Worm (Caenorhabditis elegans): ENCODE measurements around the gene T21E8.5.

Gene T21E8.5

DNA sequence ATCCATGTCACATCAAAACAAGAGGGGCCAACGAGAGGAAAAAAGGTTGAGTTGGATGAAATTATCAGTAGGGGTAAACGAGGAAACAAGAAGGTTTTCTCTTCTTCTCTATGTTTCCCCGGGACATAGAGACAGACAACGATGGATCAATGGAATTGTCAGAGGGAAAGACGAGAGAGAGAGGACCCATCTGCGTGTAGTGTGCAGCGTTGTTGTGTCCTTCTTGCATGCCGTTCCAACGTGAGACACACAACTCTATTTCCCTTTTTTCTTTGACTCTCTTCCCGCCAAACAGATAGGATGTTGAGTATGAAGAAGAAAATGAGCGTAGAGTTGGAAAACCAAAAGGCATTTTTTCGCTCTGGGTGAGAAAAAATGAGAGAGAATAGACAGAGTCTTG lies 15.0 kb downstream of the T21E8.5 start (continued):
- TF ChIP-seq dpl-1 (GFP tag; optimal IDR thresholded peaks at IDR 0.05) (no peak), hmg-1.2 (GFP tag; IDR thresholded peaks at IDR 0.05) (peak; percentile 40; the same call in 1 of the 2 replicates), nhr-179 (tag; optimal IDR thresholded peaks at IDR 0.05) (no peak), ztf-3 (GFP tag; optimal IDR thresholded peaks at IDR 0.05) (no peak), madf-6 (GFP tag; IDR thresholded peaks at IDR 0.05) (no peak), ceh-58 (GFP tag; IDR thresholded peaks at IDR 0.05) (no peak), mcd-1 (GFP tag; IDR thresholded peaks at IDR 0.05) (no peak), die-1 (tag; optimal IDR thresholded peaks at IDR 0.05) (no peak), lin-40 (tag; optimal IDR thresholded peaks at IDR 0.05) (peak; percentile 46), ekl-4 (GFP tag; IDR thresholded peaks at IDR 0.05) (no peak), nfya-1 (tag; optimal IDR thresholded peaks at IDR 0.05; ENCODE audit: borderline replicate concordance, insufficient read depth) (no peak), tbp1 (GFP tag; optimal IDR thresholded peaks at IDR 0.05) (no peak), madf-10 (tag; optimal IDR thresholded peaks at IDR 0.05) (no peak), Y53F4B.3 (GFP tag; IDR thresholded peaks at IDR 0.05) (no peak), mxl-1 (tag; optimal IDR thresholded peaks at IDR 0.05) (no peak), xnd-1 (tag; optimal IDR thresholded peaks at IDR 0.05) (no peak), F39B2.1 (GFP tag; IDR thresholded peaks at IDR 0.05) (no peak)

DNA sequence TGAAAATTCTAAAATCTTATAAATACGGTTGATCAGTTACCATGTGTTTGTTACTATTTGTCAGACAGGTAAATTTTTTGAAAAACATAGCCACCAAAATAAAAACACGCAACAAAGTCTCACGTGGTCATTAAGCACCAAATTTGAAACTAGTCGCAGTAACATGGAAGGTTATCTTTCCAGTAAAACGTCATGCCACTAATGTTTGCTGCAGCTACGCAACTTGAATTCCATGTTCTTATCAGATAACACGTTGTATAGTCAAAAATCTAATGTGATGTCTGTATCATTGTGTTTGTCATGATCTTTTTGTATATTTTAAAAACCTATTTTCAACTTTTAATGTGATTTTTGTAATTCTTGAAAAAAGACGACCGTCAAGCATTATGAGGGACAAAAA lies 15.8 kb downstream of the T21E8.5 start:
- TF ChIP-seq F23B12.7 (tag; optimal IDR thresholded peaks at IDR 0.05; ENCODE audit: insufficient read depth) (no peak), ets-4 (GFP tag; optimal IDR thresholded peaks at IDR 0.05) (no peak), nhr-80 (tag; optimal IDR thresholded peaks at IDR 0.05) (peak; percentile 84), ZK185.1 (tag; optimal IDR thresholded peaks at IDR 0.05; ENCODE audit: poor library complexity, severe bottlenecking) (no peak)

DNA sequence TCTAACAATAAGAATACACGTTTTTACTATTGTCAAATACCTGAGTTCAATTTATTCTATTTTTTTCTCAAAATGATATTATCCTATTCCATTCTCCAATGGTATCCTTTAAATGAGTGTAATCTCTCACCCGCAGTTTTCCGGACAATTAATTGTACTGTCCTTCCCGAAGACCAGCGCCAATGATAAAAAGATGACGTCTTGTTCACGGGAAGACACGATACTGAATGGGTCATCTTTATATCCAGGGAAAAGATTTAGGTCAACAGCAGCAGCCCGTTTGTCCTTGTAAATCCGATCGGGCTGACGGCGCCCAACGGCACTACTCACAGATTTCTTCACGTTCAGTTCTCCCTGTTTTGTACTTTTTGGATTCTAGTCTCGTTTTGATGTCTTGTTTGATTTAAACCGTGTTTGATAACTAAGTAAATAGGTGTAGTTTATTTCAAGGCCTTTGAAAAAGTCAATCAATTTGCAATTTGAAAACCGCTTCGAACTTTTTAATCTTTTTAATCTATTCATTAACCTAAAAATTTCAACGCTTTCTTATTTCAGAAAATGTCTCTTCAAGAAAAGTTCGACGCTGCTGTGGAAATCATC lies 16.9 kb downstream of the T21E8.5 start, which contains the start of gene acbp-3:
TSS of gene acbp-3 (plus strand) at position 550 of the 600 bp plus-strand sequence.
- TF ChIP-seq F49E8.2 (tag; optimal IDR thresholded peaks at IDR 0.05; ENCODE audit: insufficient read depth) (no peak), nfya-2 (GFP tag; IDR thresholded peaks at IDR 0.05) (no peak), F57A8.1 (GFP tag; optimal IDR thresholded peaks at IDR 0.05) (no peak), K12H6.12 (tag; optimal IDR thresholded peaks at IDR 0.05) (no peak), cebp-2 (GFP tag; IDR thresholded peaks at IDR 0.05) (no peak), snpc-4 (GFP tag; optimal IDR thresholded peaks at IDR 0.05) (no peak), snpc-4 (tag; optimal IDR thresholded peaks at IDR 0.05) (no peak), egrh-3 (GFP tag; IDR thresholded peaks at IDR 0.05) (no peak), F52B5.7 (tag; optimal IDR thresholded peaks at IDR 0.05) (no peak), aptf-3 (GFP tag; IDR thresholded peaks at IDR 0.05) (no peak), unc-130 (GFP tag; optimal IDR thresholded peaks at IDR 0.05) (no peak), let-607 (tag; optimal IDR thresholded peaks at IDR 0.05) (no peak), hmg-20 (GFP tag; IDR thresholded peaks at IDR 0.05) (no peak), pbrm-1 (GFP tag; IDR thresholded peaks at IDR 0.05) (no peak), hlh-12 (tag; optimal IDR thresholded peaks at IDR 0.05) (no peak), efl-1 (GFP tag; optimal IDR thresholded peaks at IDR 0.05) (no peak), C06A6.2 (GFP tag; conservative IDR thresholded peaks at IDR 0.05) (no peak), D2030.7 (GFP tag; IDR thresholded peaks at IDR 0.05) (no peak), attf-6 (GFP tag; IDR thresholded peaks at IDR 0.05) (no peak), Y56A3A.18 (GFP tag; IDR thresholded peaks at IDR 0.05) (no peak), F37B4.10 (GFP tag; IDR thresholded peaks at IDR 0.05) (no peak)
